Fruit fly (Drosophila melanogaster) whole organism, adult: Measurements from ENCODE around the gene jb.

Source experiments
- CG11617 ChIP-seq: fragments of 200-800 bp; sonication (Bioruptor generic); optimal IDR thresholded peaks from 2 replicates; lab custom pipeline; 2017; ENCODE audit warnings: mild to moderate bottlenecking, missing biosample characterization, missing genetic modification reagents, missing genetic modification characterization
- CG12768 ChIP-seq: fragments of 200-800 bp; sonication (Bioruptor generic); optimal IDR thresholded peaks from 2 replicates; lab custom pipeline; 2017; ENCODE audit warnings: missing biosample characterization, missing genetic modification characterization, mild to moderate bottlenecking, moderate library complexity, missing genetic modification reagents
- CG14711 ChIP-seq: fragments of 200-800 bp; sonication (Bioruptor generic); optimal IDR thresholded peaks from 2 replicates; lab custom pipeline; 2018; ENCODE audit warnings: missing biosample characterization, mild to moderate bottlenecking, missing genetic modification characterization, moderate library complexity
- CG1620 ChIP-seq: fragments of 200-800 bp; sonication (Bioruptor generic); optimal IDR thresholded peaks from 2 replicates; lab custom pipeline; 2016; ENCODE audit warnings: missing biosample characterization, missing genetic modification characterization
- CG33017 ChIP-seq: fragments of 200-800 bp; sonication (Bioruptor generic); optimal IDR thresholded peaks from 2 replicates; lab custom pipeline; 2018; ENCODE audit warnings: missing biosample characterization, mild to moderate bottlenecking, missing genetic modification characterization, moderate library complexity
- CG5204 ChIP-seq: fragments of 200-800 bp; sonication (Bioruptor generic); optimal IDR thresholded peaks from 2 replicates; lab custom pipeline; 2016; ENCODE audit warnings: missing biosample characterization, missing genetic modification characterization
- CG7045 ChIP-seq: fragments of 200-800 bp; sonication (Bioruptor generic); optimal IDR thresholded peaks from 2 replicates; lab custom pipeline; 2017; ENCODE audit warnings: missing biosample characterization, mild to moderate bottlenecking, missing genetic modification characterization
- CG7101 ChIP-seq: fragments of 200-800 bp; sonication (Bioruptor generic); optimal IDR thresholded peaks from 2 replicates; lab custom pipeline; 2018; ENCODE audit warnings: missing biosample characterization, mild to moderate bottlenecking, missing genetic modification characterization, moderate library complexity
- Clk ChIP-seq: fragments of 200-800 bp; sonication (Bioruptor generic); optimal IDR thresholded peaks from 2 replicates; lab custom pipeline; 2017; ENCODE audit warnings: missing biosample characterization, missing genetic modification characterization
- Crg-1 ChIP-seq: fragments of 200-800 bp; sonication (Bioruptor generic); optimal IDR thresholded peaks from 2 replicates; lab custom pipeline; 2016; ENCODE audit warnings: missing biosample characterization, missing genetic modification characterization
- Hr96 ChIP-seq: fragments of 200-800 bp; sonication (Bioruptor generic); optimal IDR thresholded peaks from 2 replicates; lab custom pipeline; 2016; ENCODE audit warnings: missing biosample characterization, missing genetic modification characterization
- Mnt ChIP-seq: fragments of 200-800 bp; sonication (Bioruptor generic); optimal IDR thresholded peaks from 2 replicates; lab custom pipeline; 2016; ENCODE audit warnings: missing biosample characterization, mild to moderate bottlenecking, missing genetic modification characterization
- bab1 ChIP-seq: fragments of 200-800 bp; sonication (Bioruptor generic); optimal IDR thresholded peaks from 3 replicates; lab custom pipeline; 2019; ENCODE audit warnings: missing biosample characterization, mild to moderate bottlenecking, missing genetic modification characterization, moderate library complexity
- cic ChIP-seq: fragments of 200-800 bp; sonication (Bioruptor generic); optimal IDR thresholded peaks from 2 replicates; lab custom pipeline; 2017; ENCODE audit warnings: missing biosample characterization, mild to moderate bottlenecking, missing genetic modification characterization, moderate library complexity
- cnc ChIP-seq, 2 experiments: fragments of >200 bp; optimal IDR thresholded peaks; 2 replicates each; lab custom pipeline; 2017
- kay ChIP-seq: fragments of 200-800 bp; sonication (Bioruptor generic); peaks from one replicate; lab custom pipeline; 2016; ENCODE audit warnings: missing biosample characterization, missing genetic modification characterization, borderline replicate concordance
- ovo ChIP-seq: fragments of 200-800 bp; sonication (Bioruptor generic); optimal IDR thresholded peaks from 2 replicates; lab custom pipeline; 2016; ENCODE audit warnings: missing biosample characterization, missing genetic modification characterization
- pad ChIP-seq: fragments of 200-800 bp; sonication (Bioruptor generic); optimal IDR thresholded peaks from 3 replicates; lab custom pipeline; 2017; ENCODE audit warnings: missing biosample characterization, missing genetic modification characterization, mild to moderate bottlenecking, moderate library complexity, missing genetic modification reagents
- tj ChIP-seq: fragments of 200-800 bp; sonication (Bioruptor generic); optimal IDR thresholded peaks from 3 replicates; lab custom pipeline; 2017; ENCODE audit warnings: missing biosample characterization, mild to moderate bottlenecking, missing genetic modification characterization, moderate library complexity
- toe ChIP-seq: fragments of 200-800 bp; sonication (Bioruptor generic); optimal IDR thresholded peaks from 2 replicates; lab custom pipeline; 2016; ENCODE audit warnings: missing biosample characterization, missing genetic modification characterization

jb gene

DNA sequence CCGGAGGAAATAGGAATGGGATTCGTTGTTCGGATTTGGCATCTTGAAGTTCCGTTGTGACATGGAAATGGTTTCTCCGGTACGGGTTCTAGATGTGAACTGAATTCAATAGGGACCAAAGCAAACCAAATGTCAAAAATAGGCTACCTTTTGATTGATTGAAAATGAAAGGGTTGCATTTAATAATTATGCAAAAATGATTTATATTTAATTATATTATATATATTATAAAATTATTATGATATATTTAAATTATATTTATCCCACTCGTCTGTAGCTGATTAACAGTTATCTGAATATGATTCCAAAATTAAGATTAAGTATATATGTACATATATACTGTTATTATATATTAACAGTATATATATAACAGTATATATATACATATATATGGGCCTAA, at the start of gene jb:
Gene jb (minus strand): TSS at position 101 of the 400 bp plus-strand sequence.
- TF ChIP-seq cic (GFP tag; lab: Kevin White, UChicago) (no peak), CG11617 (GFP tag; lab: Kevin White, UChicago) (no peak), ovo (GFP tag; lab: Kevin White, UChicago) (no peak), Mnt (GFP tag; lab: Kevin White, UChicago) (no peak), Hr96 (GFP tag; lab: Kevin White, UChicago) (no peak)

DNA sequence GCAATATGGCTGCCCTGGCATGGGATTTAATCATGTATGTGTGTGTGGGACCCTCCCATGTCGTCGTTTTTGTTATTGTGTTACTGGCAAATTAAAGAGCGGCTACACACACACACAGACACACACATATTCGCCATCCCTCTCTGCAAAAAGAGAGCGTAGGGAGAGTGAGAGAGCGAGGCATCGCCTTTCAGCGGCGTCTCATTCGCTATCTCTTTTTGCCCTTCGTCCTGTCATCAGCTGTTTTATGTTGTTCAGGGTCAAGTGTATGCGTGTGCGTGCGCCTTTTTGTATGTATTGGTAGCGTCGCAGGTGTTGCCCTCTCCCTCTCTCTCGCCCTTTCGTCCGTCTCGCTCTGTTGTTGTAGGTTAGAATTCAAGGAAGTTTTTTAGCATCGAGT, 46.3 kb upstream of the jb start:
- TF ChIP-seq CG14711 (tag; lab: Kevin White, UChicago) (no peak), ovo (GFP tag; lab: Kevin White, UChicago) (no peak)

DNA sequence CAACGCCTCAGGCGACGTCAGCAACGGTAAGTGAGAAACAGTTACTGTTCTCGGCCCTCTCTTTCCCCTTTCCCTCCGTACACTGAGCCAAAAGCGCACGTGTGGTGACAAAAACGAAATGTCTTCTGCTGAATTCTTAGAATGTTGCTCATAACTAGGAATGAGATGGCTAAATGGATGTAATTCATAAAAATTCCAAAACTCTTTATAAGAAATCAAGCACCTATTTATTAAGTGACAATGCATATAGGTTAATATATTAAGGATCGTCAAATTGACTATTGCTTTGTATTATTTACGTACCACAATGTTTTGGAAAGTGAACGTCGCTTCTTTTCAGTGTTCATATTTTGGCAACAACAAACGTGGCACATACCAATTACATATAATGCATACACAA, 43.9 kb upstream of the jb start:
- TF ChIP-seq Hr96 (GFP tag; lab: Kevin White, UChicago) (peak; percentile 8), CG7101 (tag; lab: Kevin White, UChicago) (peak; percentile 6), CG5204 (GFP tag; lab: Kevin White, UChicago) (peak; percentile 43), CG11617 (GFP tag; lab: Kevin White, UChicago) (no peak)

DNA sequence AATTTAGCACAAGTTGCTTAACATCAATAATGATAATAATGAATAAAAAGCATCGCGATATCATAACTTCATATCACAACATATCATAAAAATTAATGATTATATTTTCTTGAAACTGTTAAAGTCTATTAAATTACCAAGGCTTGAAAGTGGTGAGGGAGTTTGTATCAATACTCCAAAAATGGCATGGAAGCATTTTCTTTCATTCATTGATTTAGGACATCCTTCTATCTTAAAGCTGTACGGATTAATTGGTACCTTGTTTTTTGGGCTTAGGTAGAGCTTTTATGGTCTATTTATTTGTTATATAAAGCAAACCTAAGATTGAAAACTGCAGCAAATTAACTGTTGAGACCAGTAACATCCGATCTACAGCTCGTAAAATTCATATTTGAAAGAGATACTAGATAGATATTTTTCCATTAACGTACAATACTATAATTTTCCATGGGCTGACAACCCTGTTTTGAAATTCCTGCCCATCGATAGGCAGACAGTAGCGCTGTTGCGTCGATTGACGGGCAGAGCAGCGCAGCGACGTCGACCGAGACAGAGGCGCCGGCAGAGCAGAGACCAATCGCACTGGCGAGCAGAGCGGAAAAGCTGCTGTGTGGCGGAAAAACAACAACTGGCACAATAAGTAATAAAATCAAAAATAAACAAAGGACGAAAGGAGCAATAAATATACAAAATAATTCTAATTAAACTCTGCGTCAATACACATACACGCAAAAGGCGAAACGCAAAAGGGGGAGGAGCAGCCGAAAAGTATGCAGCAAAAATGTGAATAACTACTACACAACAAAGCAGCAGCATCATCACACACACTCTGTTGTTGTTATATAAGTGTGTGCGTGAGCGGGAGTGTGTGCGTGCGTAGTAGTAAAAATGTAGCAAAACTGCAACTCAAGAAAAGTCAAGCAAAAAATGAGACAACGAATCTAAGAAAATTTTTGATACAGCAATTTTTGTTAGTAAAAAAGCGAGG, 43.0 kb upstream of the jb start, which contains the start of gene CG1695:
Gene CG1695 (plus strand): TSS at position 606 of the 988 bp plus-strand sequence.
- TF ChIP-seq toe (GFP tag; lab: Kevin White, UChicago) (peak; percentile 29), Mnt (GFP tag; lab: Kevin White, UChicago) (no peak), CG7101 (tag; lab: Kevin White, UChicago) (no peak), CG33017 (tag; lab: Kevin White, UChicago) (no peak), CG14711 (tag; lab: Kevin White, UChicago) (peak; percentile 64), CG5204 (GFP tag; lab: Kevin White, UChicago) (peak; percentile 40), CG11617 (GFP tag; lab: Kevin White, UChicago) (no peak), CG7045 (GFP tag; lab: Kevin White, UChicago) (peak; percentile 5)

DNA sequence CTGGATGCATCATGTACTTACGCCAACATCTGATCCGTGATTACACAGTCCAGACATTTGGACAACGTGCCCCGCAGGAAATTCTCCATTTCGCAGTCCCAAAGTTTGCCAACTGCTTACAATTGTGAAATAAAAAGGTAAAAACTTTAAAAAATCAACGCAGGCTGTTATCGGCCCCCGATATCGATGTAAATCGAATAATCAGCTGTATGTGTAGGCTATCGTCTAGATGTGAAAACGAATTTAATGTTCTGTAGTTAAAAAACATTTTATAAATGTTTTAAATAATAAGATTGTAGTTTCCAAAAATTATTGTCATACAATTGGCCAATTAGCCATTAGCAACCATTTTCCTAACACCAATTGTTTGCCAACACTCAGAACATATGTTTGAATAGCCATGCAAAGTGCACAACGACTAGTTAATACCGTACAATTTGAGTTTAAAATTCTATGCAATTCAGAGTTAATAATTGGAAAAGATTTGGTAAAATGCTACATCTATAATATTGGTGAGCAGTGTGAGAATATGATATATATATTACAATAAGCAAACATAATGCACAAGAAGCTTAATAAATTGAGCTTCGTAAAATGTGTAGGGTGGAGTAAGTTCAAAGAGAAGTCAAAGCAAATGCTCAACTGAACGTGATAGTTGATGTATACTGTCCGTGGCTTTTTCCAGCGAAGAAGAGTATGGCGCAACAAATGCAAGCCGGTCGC, 39.0 kb upstream of the jb start, which contains the start of the genes CG11710 and mal:
Gene CG11710 (minus strand): TSS at position 192 of the 723 bp plus-strand sequence.
Gene mal (plus strand): TSS at position 194 of the 723 bp plus-strand sequence.
- TF ChIP-seq CG11617 (GFP tag; lab: Kevin White, UChicago) = peak; percentile 82
- TF ChIP-seq ovo (GFP tag; lab: Kevin White, UChicago) = peak; percentile 56
- TF ChIP-seq Crg-1 (GFP tag; lab: Kevin White, UChicago) = peak; percentile 24
- peak; percentile 79 for TF ChIP-seq CG5204 (GFP tag; lab: Kevin White, UChicago)
- TF ChIP-seq CG1620 (GFP tag; lab: Kevin White, UChicago) = peak; percentile 83
- peak; percentile 39 for TF ChIP-seq cic (GFP tag; lab: Kevin White, UChicago)
- peak; percentile 82 for TF ChIP-seq CG12768 (GFP tag; lab: Kevin White, UChicago)
- TF ChIP-seq CG7101 (tag; lab: Kevin White, UChicago) = peak; percentile 83
- no peak for TF ChIP-seq cnc (optimal IDR thresholded peaks at IDR 0.05; lab: Kevin White, UChicago)
- peak; percentile 68 for TF ChIP-seq Mnt (GFP tag; lab: Kevin White, UChicago)
- TF ChIP-seq CG7045 (GFP tag; lab: Kevin White, UChicago) = peak; percentile 82
- peak; percentile 90 for TF ChIP-seq bab1 (GFP tag; lab: Kevin White, UChicago)
- peak; percentile 53 for TF ChIP-seq Clk
- peak; percentile 77 for TF ChIP-seq toe (GFP tag; lab: Kevin White, UChicago)
- TF ChIP-seq pad (GFP tag; lab: Kevin White, UChicago) = peak; percentile 77
- peak; percentile 50 for TF ChIP-seq tj
- TF ChIP-seq Hr96 (GFP tag; lab: Kevin White, UChicago) = peak; percentile 81
- TF ChIP-seq CG33017 (tag; lab: Kevin White, UChicago) = peak; percentile 53
- TF ChIP-seq CG14711 (tag; lab: Kevin White, UChicago) = peak; percentile 82
- TF ChIP-seq kay (GFP tag; lab: Kevin White, UChicago) = no peak

DNA sequence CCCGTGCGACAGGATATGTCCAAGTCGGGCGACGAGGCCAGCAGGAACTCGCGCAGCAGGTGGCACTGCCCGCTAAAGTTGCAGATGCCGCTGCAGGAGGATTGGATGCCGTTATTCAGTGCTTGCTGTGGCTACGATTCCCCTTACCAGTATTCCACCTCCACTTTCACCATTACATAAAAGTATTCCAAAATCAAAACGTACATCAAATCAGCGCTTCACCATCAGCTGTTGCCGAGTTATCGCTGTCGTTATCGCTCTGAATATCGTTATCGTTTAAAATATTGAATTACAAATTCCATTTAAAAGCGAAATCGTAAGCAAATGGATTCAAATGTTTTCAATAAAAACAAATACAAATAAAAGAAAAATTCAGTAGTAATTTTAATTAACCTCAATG, 36.2 kb upstream of the jb start, which contains the start of gene CG15456:
Gene CG15456 (minus strand): TSS at position 225 of the 400 bp plus-strand sequence.
- no peak for TF ChIP-seq CG12768 (GFP tag; lab: Kevin White, UChicago)
- TF ChIP-seq CG11617 (GFP tag; lab: Kevin White, UChicago) = no peak
- peak; percentile 16 for TF ChIP-seq bab1 (GFP tag; lab: Kevin White, UChicago)
- TF ChIP-seq CG5204 (GFP tag; lab: Kevin White, UChicago) = no peak
